Worm (Caenorhabditis elegans) whole organism, late embryonic: ENCODE measurements around the gene F43C11.12.

Source experiments
- C08G9.2 ChIP-seq: sonication (generic microtip); optimal IDR thresholded peaks from 2 replicates; lab custom pipeline; 2016; ENCODE audit warnings: mild to moderate bottlenecking, missing genetic modification characterization, moderate library complexity, missing compliant biosample characterization
- F13H6.1 ChIP-seq: sonication (generic microtip); optimal IDR thresholded peaks from 2 replicates; lab custom pipeline; 2016; ENCODE audit warnings: missing genetic modification characterization, missing compliant biosample characterization
- K02D7.2 ChIP-seq: sonication (generic microtip); optimal IDR thresholded peaks from 2 replicates; lab custom pipeline; 2017; ENCODE audit warnings: mild to moderate bottlenecking, missing genetic modification characterization, missing compliant biosample characterization
- K09A11.1 ChIP-seq: sonication (generic microtip); optimal IDR thresholded peaks from 2 replicates; lab custom pipeline; 2017; ENCODE audit warnings: antibody characterized with exemption, mild to moderate bottlenecking, missing genetic modification characterization, missing compliant biosample characterization; ENCODE audit not compliant: insufficient read depth
- T23F11.4 ChIP-seq: fragments of 200-800 bp; sonication (Bioruptor generic); optimal IDR thresholded peaks from 2 replicates; lab custom pipeline; 2018; ENCODE audit warnings: mild to moderate bottlenecking, missing genetic modification characterization, missing compliant biosample characterization
- Y22D7AL.16 ChIP-seq: sonication (generic microtip); optimal IDR thresholded peaks from 2 replicates; lab custom pipeline; 2016; ENCODE audit warnings: missing genetic modification characterization, missing compliant biosample characterization
- ahr-1 ChIP-seq: sonication (generic microtip); optimal IDR thresholded peaks from 2 replicates; lab custom pipeline; 2016; ENCODE audit warnings: missing genetic modification characterization, missing compliant biosample characterization
- ceh-14 ChIP-seq: sonication (generic microtip); optimal IDR thresholded peaks from 2 replicates; lab custom pipeline; 2016; ENCODE audit warnings: missing genotype, missing genetic modification characterization, missing compliant biosample characterization
- ceh-18 ChIP-seq: sonication (generic microtip); optimal IDR thresholded peaks from 2 replicates; lab custom pipeline; 2016; ENCODE audit warnings: missing genetic modification characterization, missing compliant biosample characterization
- ceh-19 ChIP-seq: fragments of 200-800 bp; sonication (Bioruptor generic); optimal IDR thresholded peaks from 2 replicates; lab custom pipeline; 2018; ENCODE audit warnings: mild to moderate bottlenecking, missing genetic modification characterization, missing compliant biosample characterization
- ceh-22 ChIP-seq: sonication (generic microtip); optimal IDR thresholded peaks from 2 replicates; lab custom pipeline; 2017; ENCODE audit warnings: missing biosample characterization, missing genetic modification characterization
- ceh-31 ChIP-seq: sonication (generic microtip); optimal IDR thresholded peaks from 2 replicates; lab custom pipeline; 2016; ENCODE audit warnings: missing genetic modification characterization, missing compliant biosample characterization
- ceh-48 ChIP-seq: sonication (generic microtip); optimal IDR thresholded peaks from 2 replicates; lab custom pipeline; 2016; ENCODE audit warnings: missing genetic modification characterization, inconsistent platforms, missing compliant biosample characterization
- ceh-6 ChIP-seq: fragments of 200-800 bp; sonication (Bioruptor generic); optimal IDR thresholded peaks from 2 replicates; lab custom pipeline; 2018; ENCODE audit warnings: mild to moderate bottlenecking, missing genetic modification characterization, missing compliant biosample characterization
- dmd-4 ChIP-seq: sonication (generic microtip); optimal IDR thresholded peaks from 2 replicates; lab custom pipeline; 2016; ENCODE audit warnings: borderline replicate concordance, missing genetic modification characterization, missing compliant biosample characterization
- elt-2 ChIP-seq: sonication (generic microtip); optimal IDR thresholded peaks from 2 replicates; lab custom pipeline; 2016; ENCODE audit warnings: missing genetic modification reagents, missing genetic modification characterization, missing compliant biosample characterization
- elt-4 ChIP-seq: sonication (generic microtip); optimal IDR thresholded peaks from 2 replicates; lab custom pipeline; 2016; ENCODE audit warnings: missing genetic modification characterization, missing compliant biosample characterization
- ets-4 ChIP-seq: sonication (generic microtip); optimal IDR thresholded peaks from 2 replicates; lab custom pipeline; 2016; ENCODE audit warnings: missing genetic modification characterization, missing compliant biosample characterization
- fax-1 ChIP-seq: sonication (generic microtip); optimal IDR thresholded peaks from 2 replicates; lab custom pipeline; 2016; ENCODE audit warnings: missing genotype, missing genetic modification characterization, missing compliant biosample characterization
- fkh-6 ChIP-seq: sonication (generic microtip); optimal IDR thresholded peaks from 2 replicates; lab custom pipeline; 2016; ENCODE audit warnings: missing genetic modification characterization, missing compliant biosample characterization
- gmeb-2 ChIP-seq: sonication (generic microtip); optimal IDR thresholded peaks from 2 replicates; lab custom pipeline; 2016; ENCODE audit warnings: missing genetic modification characterization, inconsistent platforms, missing compliant biosample characterization
- hlh-13 ChIP-seq: fragments of 200-800 bp; sonication (Bioruptor generic); optimal IDR thresholded peaks from 2 replicates; lab custom pipeline; 2018; ENCODE audit warnings: mild to moderate bottlenecking, missing genetic modification characterization, missing compliant biosample characterization
- hlh-15 ChIP-seq: sonication (generic microtip); optimal IDR thresholded peaks from 2 replicates; lab custom pipeline; 2016; ENCODE audit warnings: missing genetic modification characterization, missing compliant biosample characterization
- hlh-8 ChIP-seq: sonication (generic microtip); optimal IDR thresholded peaks from 2 replicates; lab custom pipeline; 2016; ENCODE audit warnings: missing genotype, missing genetic modification characterization, missing compliant biosample characterization
- mec-3 ChIP-seq: sonication (generic microtip); optimal IDR thresholded peaks from 2 replicates; lab custom pipeline; 2016; ENCODE audit warnings: borderline replicate concordance, missing genetic modification characterization, missing compliant biosample characterization
- nfya-1 ChIP-seq: sonication (generic microtip); optimal IDR thresholded peaks from 2 replicates; lab custom pipeline; 2017; ENCODE audit warnings: missing genetic modification characterization, mild to moderate bottlenecking, missing compliant biosample characterization, antibody characterized with exemption, moderate library complexity
- nhr-232 ChIP-seq: sonication (generic microtip); optimal IDR thresholded peaks from 2 replicates; lab custom pipeline; 2016; ENCODE audit warnings: missing genetic modification characterization, missing compliant biosample characterization
- pag-3 ChIP-seq: sonication (generic microtip); optimal IDR thresholded peaks from 2 replicates; lab custom pipeline; 2016; ENCODE audit warnings: missing compliant biosample characterization, missing genetic modification characterization, borderline replicate concordance
- pha-2 ChIP-seq: sonication (generic microtip); optimal IDR thresholded peaks from 2 replicates; lab custom pipeline; 2017; ENCODE audit warnings: mild to moderate bottlenecking, missing genetic modification characterization, missing compliant biosample characterization
- pqm-1 ChIP-seq: sonication (generic microtip); optimal IDR thresholded peaks from 2 replicates; lab custom pipeline; 2016; ENCODE audit warnings: missing genetic modification characterization, missing compliant biosample characterization
- pros-1 ChIP-seq: fragments of 150-350 bp; optimal IDR thresholded peaks from 2 replicates; lab custom pipeline; 2014; ENCODE audit warnings: missing biosample characterization, missing genetic modification reagents, missing genetic modification characterization
- ref-2 ChIP-seq: sonication (generic microtip); optimal IDR thresholded peaks from 2 replicates; lab custom pipeline; 2016; ENCODE audit warnings: missing genetic modification characterization, missing compliant biosample characterization
- sox-2 ChIP-seq: fragments of 200-800 bp; sonication (Bioruptor generic); IDR thresholded peaks from 2 replicates; pipeline ENCODE4 v1.3.6; 2022; ENCODE audit warnings: missing genetic modification reagents, missing genetic modification characterization, missing compliant biosample characterization
- sox-4 ChIP-seq: sonication (generic microtip); optimal IDR thresholded peaks from 2 replicates; lab custom pipeline; 2017; ENCODE audit warnings: mild to moderate bottlenecking, missing genetic modification characterization, inconsistent platforms, missing compliant biosample characterization
- syd-9 ChIP-seq: sonication (generic microtip); optimal IDR thresholded peaks from 2 replicates; lab custom pipeline; 2016; ENCODE audit warnings: mild to moderate bottlenecking, missing genetic modification characterization, moderate library complexity, missing compliant biosample characterization
- tbx-2 ChIP-seq: sonication (generic microtip); optimal IDR thresholded peaks from 2 replicates; lab custom pipeline; 2016; ENCODE audit warnings: missing genetic modification characterization, missing compliant biosample characterization
- ttx-3 ChIP-seq: sonication (generic microtip); optimal IDR thresholded peaks from 2 replicates; lab custom pipeline; 2016; ENCODE audit warnings: missing genetic modification reagents, missing genetic modification characterization, missing compliant biosample characterization
- unc-3 ChIP-seq, 2 experiments: fragments of 200-800 bp in 1 of 2; sonication (Bioruptor generic) in 1 of 2; sonication (generic microtip) in 1 of 2; conservative IDR thresholded peaks in 1 of 2; optimal IDR thresholded peaks in 1 of 2; 2 replicates each; pipeline versions ENCODE4 v1.3.6 to Lab custom; 2016 to 2022; ENCODE audit warnings: missing compliant biosample characterization in 2 of 2, missing genetic modification characterization in 2 of 2, missing genetic modification reagents in 1 of 2
- unc-86 ChIP-seq: sonication (generic microtip); optimal IDR thresholded peaks from 2 replicates; lab custom pipeline; 2016; ENCODE audit warnings: missing genetic modification characterization, missing compliant biosample characterization
- zip-5 ChIP-seq: sonication (generic microtip); optimal IDR thresholded peaks from 2 replicates; lab custom pipeline; 2016; ENCODE audit warnings: missing genetic modification characterization, missing compliant biosample characterization

F43C11.12 gene

ce11 chrII:2379673-2380072 lies 13.2 kb upstream of the F43C11.12 start:
- no peak for TF ChIP-seq ceh-19 (GFP tag; lab: Kevin White, UChicago)
- TF ChIP-seq T23F11.4 (GFP tag; lab: Kevin White, UChicago) = no peak
- no peak for TF ChIP-seq Y22D7AL.16 (tag; lab: Kevin White, UChicago)
- TF ChIP-seq ets-4 (tag; lab: Kevin White, UChicago) = no peak
- no peak for TF ChIP-seq unc-3 (GFP tag; conservative IDR thresholded peaks at IDR 0.05; lab: Robert Waterston, UW)
- TF ChIP-seq unc-3 (tag; optimal IDR thresholded peaks at IDR 0.05; lab: Kevin White, UChicago) = no peak
- no peak for TF ChIP-seq fkh-6
- no peak for TF ChIP-seq K09A11.1 (tag; lab: Kevin White, UChicago)
- TF ChIP-seq hlh-15 (tag; lab: Kevin White, UChicago) = no peak
- TF ChIP-seq tbx-2 (tag; lab: Kevin White, UChicago) = no peak
- TF ChIP-seq hlh-13 = no peak
- no peak for TF ChIP-seq ceh-18 (tag; lab: Kevin White, UChicago)
- no peak for TF ChIP-seq C08G9.2
- no peak for TF ChIP-seq F13H6.1 (tag; lab: Kevin White, UChicago)
- no peak for TF ChIP-seq pag-3 (tag; lab: Kevin White, UChicago)
- TF ChIP-seq ttx-3 (tag; lab: Kevin White, UChicago) = no peak
- TF ChIP-seq ceh-31 (tag; lab: Kevin White, UChicago) = no peak
- TF ChIP-seq ceh-6 (GFP tag; lab: Kevin White, UChicago) = no peak
- TF ChIP-seq ceh-22 (tag; lab: Kevin White, UChicago) = no peak
- no peak for TF ChIP-seq pros-1 (tag; lab: Kevin White, UChicago)

ce11 chrII:2378465-2379009 lies 12.0 kb upstream of the F43C11.12 start:
- peak; percentile 36 for TF ChIP-seq elt-4 (tag; lab: Kevin White, UChicago)
- TF ChIP-seq pros-1 (tag; lab: Kevin White, UChicago) = no peak
- peak; percentile 57 for TF ChIP-seq ets-4 (tag; lab: Kevin White, UChicago)
- peak; percentile 100 for TF ChIP-seq elt-2 (tag; lab: Kevin White, UChicago)
- TF ChIP-seq zip-5 (tag; lab: Kevin White, UChicago) = peak; percentile 70
- peak; percentile 98 for TF ChIP-seq pqm-1

ce11 chrII:2377751-2378150 lies 11.2 kb upstream of the F43C11.12 start, which contains the start of gene F16G10.6:
Gene F16G10.6, minus strand, starts transcription at chrII:2377851.
- no peak for TF ChIP-seq ceh-18 (tag; lab: Kevin White, UChicago)
- no peak for TF ChIP-seq fkh-6
- TF ChIP-seq ceh-48 = no peak
- TF ChIP-seq, all 69 proteins: peak for 0

ce11 chrII:2374973-2375372 lies 8.4 kb upstream of the F43C11.12 start, which contains the start of gene F16G10.2:
Gene F16G10.2, plus strand, starts transcription at chrII:2375273.
- TF ChIP-seq gmeb-2 (tag; lab: Kevin White, UChicago) (no peak), hlh-8 (tag; lab: Kevin White, UChicago) (no peak), ttx-3 (tag; lab: Kevin White, UChicago) (no peak), sox-2 (GFP tag; lab: Robert Waterston, UW) (no peak), ahr-1 (tag; lab: Kevin White, UChicago) (no peak), syd-9 (no peak), fax-1 (tag; lab: Kevin White, UChicago) (no peak), zip-5 (tag; lab: Kevin White, UChicago) (no peak), pha-2 (tag; lab: Kevin White, UChicago) (no peak), F13H6.1 (tag; lab: Kevin White, UChicago) (no peak)

- no peak for TF ChIP-seq nhr-232 (tag; lab: Kevin White, UChicago)
- TF ChIP-seq mec-3 = no peak
- no peak for TF ChIP-seq gmeb-2 (tag; lab: Kevin White, UChicago)
- TF ChIP-seq K02D7.2 (tag; lab: Kevin White, UChicago) = no peak
- no peak for TF ChIP-seq pha-2 (tag; lab: Kevin White, UChicago)
- TF ChIP-seq ref-2 = no peak
- TF ChIP-seq dmd-4 (tag; lab: Kevin White, UChicago) = no peak
- no peak for TF ChIP-seq sox-4 (tag; lab: Kevin White, UChicago)
- TF ChIP-seq ceh-14 (tag; lab: Kevin White, UChicago) = no peak
- no peak for TF ChIP-seq nfya-1 (tag; lab: Kevin White, UChicago)
- no peak for TF ChIP-seq sox-2 (GFP tag; lab: Robert Waterston, UW)
- TF ChIP-seq unc-86 (tag; lab: Kevin White, UChicago) = no peak
- no peak for TF ChIP-seq ceh-18 (tag; lab: Kevin White, UChicago)
- TF ChIP-seq F13H6.1 (tag; lab: Kevin White, UChicago) = no peak
- TF ChIP-seq, all 69 proteins: peak for 0
These were observed 5.6 kb upstream of the F43C11.12 start, which contains the start of gene F16G10.3 for ce11 chrII:2372090-2372489. Gene F16G10.3, plus strand, starts transcription at chrII:2372390.
